Worm (Caenorhabditis elegans) whole organism, L2 larva: Measurements from ENCODE around the gene ZK1128.7.

Experiments used
- C34F6.9 ChIP-seq: fragments of 150-350 bp; optimal IDR thresholded peaks from 2 replicates; lab custom pipeline; 2014; ENCODE audit warnings: missing biosample characterization, missing genetic modification characterization
- ama-1 ChIP-seq: fragments of 150-350 bp; optimal IDR thresholded peaks from 2 replicates; lab custom pipeline; 2018; ENCODE audit warnings: inconsistent platforms
- lsy-2 ChIP-seq, 2 experiments: fragments of 150-350 bp in 1 of 2; sonication (generic microtip) in 1 of 2; optimal IDR thresholded peaks; 2 replicates each; lab custom pipeline; 2014 to 2017; ENCODE audit warnings: missing biosample characterization in 2 of 2, missing genetic modification characterization in 2 of 2
- nhr-129 ChIP-seq: fragments of 150-350 bp; optimal IDR thresholded peaks from 2 replicates; lab custom pipeline; 2014; ENCODE audit warnings: missing biosample characterization, missing genetic modification characterization
- sma-3 ChIP-seq: sonication (generic microtip); optimal IDR thresholded peaks from 2 replicates; lab custom pipeline; 2016; ENCODE audit warnings: missing genetic modification reagents, missing genetic modification characterization, missing compliant biosample characterization
- snpc-4 ChIP-seq: fragments of 150-350 bp; optimal IDR thresholded peaks from 2 replicates; lab custom pipeline; 2014; ENCODE audit warnings: missing biosample characterization, missing genetic modification characterization
- unc-55 ChIP-seq: fragments of 150-350 bp; sonication (generic microtip); optimal IDR thresholded peaks from 3 replicates; lab custom pipeline; 2014; ENCODE audit warnings: missing biosample characterization, missing genetic modification reagents, missing genetic modification characterization
- zag-1 ChIP-seq: fragments of 150-350 bp; optimal IDR thresholded peaks from 2 replicates; lab custom pipeline; 2014; ENCODE audit warnings: missing biosample characterization, missing genetic modification characterization
- ztf-1 ChIP-seq: fragments of 200-800 bp; sonication (Bioruptor generic); conservative IDR thresholded peaks from 2 replicates; pipeline ENCODE4 v1.3.6; 2022; ENCODE audit warnings: missing genetic modification characterization, missing compliant biosample characterization

Gene ZK1128.7

DNA sequence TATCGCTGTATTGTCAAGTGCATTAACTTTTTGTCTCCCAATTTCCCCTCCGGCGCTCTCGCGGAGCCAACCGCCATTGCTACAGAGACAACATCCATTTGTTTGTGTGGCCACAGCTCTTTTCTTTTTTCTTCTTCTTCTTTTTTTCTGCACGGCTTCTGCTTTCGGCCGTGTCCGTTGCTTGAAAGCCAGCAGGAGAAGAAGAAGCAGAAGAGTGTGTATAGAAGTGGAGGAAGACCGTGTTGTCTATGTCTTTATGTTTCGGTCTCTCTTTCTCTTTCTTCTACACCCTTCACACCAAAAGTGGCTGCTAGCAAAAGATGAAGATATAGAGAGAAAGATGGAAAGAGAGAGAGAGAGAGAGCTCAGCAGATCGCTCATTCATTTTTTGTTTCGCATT is 51.0 kb downstream of the ZK1128.7 start:
- TF ChIP-seq ztf-1: no peak
- peak; percentile 91 for TF ChIP-seq unc-55 (GFP tag; lab: Kevin White, UChicago)
- TF ChIP-seq sma-3 (GFP tag; lab: Kevin White, UChicago): no peak
- TF ChIP-seq zag-1 (tag; lab: Kevin White, UChicago): peak; percentile 20
- TF ChIP-seq snpc-4: peak; percentile 60
- no peak for TF ChIP-seq ama-1 (lab: Kevin White, UChicago)
- TF ChIP-seq nhr-129 (tag; lab: Kevin White, UChicago): peak; percentile 40
- TF ChIP-seq C34F6.9 (tag; lab: Kevin White, UChicago): peak; percentile 69
- TF ChIP-seq lsy-2 (tag; optimal IDR thresholded peaks at IDR 0.05; lab: Kevin White, UChicago): peak in 1 of 2 experiments; percentile 52
